Fruit fly (Drosophila melanogaster): Measurements from ENCODE around the gene CG9133.

- TF ChIP-seq Dll (optimal IDR thresholded peaks at IDR 0.05) (no peak), pan (optimal IDR thresholded peaks at IDR 0.05) (no peak), psq (optimal IDR thresholded peaks at IDR 0.05) (no peak), CG8478 (optimal IDR thresholded peaks at IDR 0.05) (no peak), EcR (GFP tag; optimal IDR thresholded peaks at IDR 0.05) (no peak)
These were observed 33.2 kb upstream of the CG9133 start, which contains the start of gene LysP for dm6 chr3L:1218596-1218995.
